Fruit fly (Drosophila melanogaster) whole organism, embryonic: ENCODE data around the gene dysc.

Experiments
- CG10543 ChIP-seq: fragments of 200-800 bp; sonication (Bioruptor generic); optimal IDR thresholded peaks from 3 replicates; lab custom pipeline; 2017; ENCODE audit warnings: missing biosample characterization, mild to moderate bottlenecking, missing genetic modification characterization, moderate library complexity
- CG14441 ChIP-seq: fragments of 200-800 bp; sonication (Bioruptor generic); IDR thresholded peaks from 2 replicates; pipeline ENCODE4 v1.3.6; 2022; ENCODE audit warnings: missing biosample characterization, missing genetic modification characterization
- CG14710 ChIP-seq: fragments of 200-800 bp; sonication (Bioruptor generic); optimal IDR thresholded peaks from 3 replicates; lab custom pipeline; 2019; ENCODE audit warnings: missing biosample characterization, mild to moderate bottlenecking, missing genetic modification characterization, moderate library complexity
- CG17802 ChIP-seq: fragments of 200-800 bp; sonication (Bioruptor generic); optimal IDR thresholded peaks from 2 replicates; lab custom pipeline; 2018; ENCODE audit warnings: missing biosample characterization, mild to moderate bottlenecking, missing genetic modification characterization, moderate library complexity
- CG3065 ChIP-seq: fragments of 200-800 bp; sonication (Bioruptor generic); optimal IDR thresholded peaks from 2 replicates; lab custom pipeline; 2016; ENCODE audit warnings: missing biosample characterization, missing genetic modification characterization
- CG33213 ChIP-seq: fragments of 200-800 bp; sonication (Bioruptor generic); optimal IDR thresholded peaks from 3 replicates; lab custom pipeline; 2016; ENCODE audit warnings: missing biosample characterization, missing genetic modification characterization
- CG34422 ChIP-seq: fragments of 200-800 bp; sonication (Bioruptor generic); IDR thresholded peaks from 3 replicates; pipeline ENCODE4 v1.3.6; 2022; ENCODE audit warnings: missing biosample characterization, missing genetic modification characterization
- CG4424 ChIP-seq: fragments of 200-800 bp; sonication (Bioruptor generic); optimal IDR thresholded peaks from 3 replicates; lab custom pipeline; 2016; ENCODE audit warnings: missing biosample characterization, missing genetic modification characterization
- CG4707 ChIP-seq: fragments of 200-800 bp; sonication (Bioruptor generic); optimal IDR thresholded peaks from 2 replicates; lab custom pipeline; 2018; ENCODE audit warnings: missing biosample characterization, mild to moderate bottlenecking, missing genetic modification characterization, moderate library complexity
- CG5180 ChIP-seq: fragments of 200-800 bp; sonication (Bioruptor generic); optimal IDR thresholded peaks from 3 replicates; lab custom pipeline; 2017; ENCODE audit warnings: missing biosample characterization, missing genetic modification characterization, mild to moderate bottlenecking, moderate library complexity, missing genetic modification reagents
- CG7928 ChIP-seq: fragments of 200-800 bp; sonication (Bioruptor generic); optimal IDR thresholded peaks from 2 replicates; lab custom pipeline; 2017; ENCODE audit warnings: missing biosample characterization, mild to moderate bottlenecking, missing genetic modification characterization
- CG7963 ChIP-seq: fragments of 200-800 bp; sonication (Bioruptor generic); IDR thresholded peaks from 3 replicates; pipeline ENCODE4 v1.3.6; 2022; ENCODE audit warnings: missing biosample characterization, missing genetic modification characterization; ENCODE audit not compliant: partially characterized antibody
- CG9215 ChIP-seq: fragments of 200-800 bp; sonication (Bioruptor generic); IDR thresholded peaks from 2 replicates; pipeline ENCODE4 v1.3.6; 2022; ENCODE audit warnings: missing biosample characterization, missing genetic modification characterization
- CHES-1-like ChIP-seq: fragments of 200-800 bp; sonication (Bioruptor generic); optimal IDR thresholded peaks from 2 replicates; lab custom pipeline; 2016; ENCODE audit warnings: missing biosample characterization, missing genetic modification characterization
- CoRest ChIP-seq: fragments of 200-800 bp; sonication (Bioruptor generic); optimal IDR thresholded peaks from 3 replicates; lab custom pipeline; 2018; ENCODE audit warnings: missing biosample characterization, mild to moderate bottlenecking, missing genetic modification characterization, moderate library complexity
- D19A ChIP-seq: fragments of 200-800 bp; optimal IDR thresholded peaks from 3 replicates; lab custom pipeline; 2019; ENCODE audit warnings: missing biosample characterization, mild to moderate bottlenecking, missing genetic modification characterization, moderate library complexity
- Doc3 ChIP-seq: fragments of 200-800 bp; sonication (Bioruptor generic); IDR thresholded peaks from 3 replicates; pipeline ENCODE4 v1.3.6; 2022; ENCODE audit warnings: missing biosample characterization, missing genetic modification characterization; ENCODE audit not compliant: partially characterized antibody
- Fer1 ChIP-seq: fragments of 200-800 bp; sonication (Bioruptor generic); optimal IDR thresholded peaks from 2 replicates; lab custom pipeline; 2017; ENCODE audit warnings: missing biosample characterization, mild to moderate bottlenecking, missing genetic modification characterization
- HLH4C ChIP-seq: fragments of 200-800 bp; sonication (Bioruptor generic); IDR thresholded peaks from 3 replicates; pipeline ENCODE4 v1.3.6; 2022; ENCODE audit warnings: missing biosample characterization, missing genetic modification characterization; ENCODE audit not compliant: partially characterized antibody
- Neu2 ChIP-seq: fragments of 200-800 bp; sonication (Bioruptor generic); optimal IDR thresholded peaks from 3 replicates; lab custom pipeline; 2016; ENCODE audit warnings: missing biosample characterization, missing genetic modification characterization, borderline replicate concordance
- Tbp ChIP-seq: fragments of >200 bp; optimal IDR thresholded peaks from 2 replicates; lab custom pipeline; 2018; ENCODE audit warnings: missing biosample characterization, missing genetic modification characterization
- Trl ChIP-seq, 3 experiments: fragments of >200 bp in 2 of 3; fragments of 200-800 bp in 1 of 3; sonication (Bioruptor generic) in 1 of 3; optimal IDR thresholded peaks; 2 replicates in 1 of 3; 3 replicates in 2 of 3; lab custom pipeline; 2016 to 2017; ENCODE audit warnings: missing biosample characterization in 1 of 3, missing genetic modification characterization in 1 of 3
- Vsx1 ChIP-seq: fragments of 200-800 bp; sonication (Bioruptor generic); optimal IDR thresholded peaks from 2 replicates; lab custom pipeline; 2017; ENCODE audit warnings: missing biosample characterization, mild to moderate bottlenecking, missing genetic modification characterization, missing genetic modification reagents
- da ChIP-seq: fragments of 200-800 bp; sonication (Bioruptor generic); optimal IDR thresholded peaks from 2 replicates; lab custom pipeline; 2016; ENCODE audit warnings: missing biosample characterization, missing genetic modification characterization
- disco-r ChIP-seq: fragments of 200-800 bp; sonication (Bioruptor generic); optimal IDR thresholded peaks from 2 replicates; lab custom pipeline; 2016; ENCODE audit warnings: missing biosample characterization, missing genetic modification characterization
- dmrt11E ChIP-seq: fragments of 200-800 bp; sonication (Bioruptor generic); optimal IDR thresholded peaks from 3 replicates; lab custom pipeline; 2018; ENCODE audit warnings: missing biosample characterization, mild to moderate bottlenecking, missing genetic modification characterization, moderate library complexity
- fd96Cb ChIP-seq: fragments of 200-800 bp; sonication (Bioruptor generic); optimal IDR thresholded peaks from 2 replicates; lab custom pipeline; 2018; ENCODE audit warnings: missing biosample characterization, mild to moderate bottlenecking, missing genetic modification characterization, moderate library complexity
- jumu ChIP-seq: fragments of 200-800 bp; sonication (Bioruptor generic); optimal IDR thresholded peaks from 3 replicates; lab custom pipeline; 2016; ENCODE audit warnings: missing biosample characterization, missing genetic modification characterization
- lbe ChIP-seq: fragments of 200-800 bp; sonication (Bioruptor generic); optimal IDR thresholded peaks from 2 replicates; lab custom pipeline; 2016; ENCODE audit warnings: missing biosample characterization, mild to moderate bottlenecking, missing genetic modification characterization
- lilli ChIP-seq: fragments of 200-800 bp; sonication (Bioruptor generic); optimal IDR thresholded peaks from 3 replicates; lab custom pipeline; 2016; ENCODE audit warnings: missing biosample characterization, missing genetic modification characterization
- onecut ChIP-seq: fragments of 200-800 bp; sonication (Bioruptor generic); IDR thresholded peaks from 2 replicates; pipeline ENCODE4 v1.3.6; 2022; ENCODE audit warnings: missing biosample characterization, missing genetic modification characterization
- otp ChIP-seq: fragments of 200-800 bp; sonication (Bioruptor generic); IDR thresholded peaks from 3 replicates; pipeline ENCODE4, ENCODE4 v1.3.6; 2022; ENCODE audit warnings: missing biosample characterization, missing genetic modification characterization
- pb ChIP-seq: fragments of 200-800 bp; sonication (Bioruptor generic); optimal IDR thresholded peaks from 3 replicates; lab custom pipeline; 2016; ENCODE audit warnings: missing biosample characterization, missing genetic modification characterization
- pzg ChIP-seq: fragments of 200-800 bp; sonication (Bioruptor generic); optimal IDR thresholded peaks from 3 replicates; lab custom pipeline; 2018; ENCODE audit warnings: missing biosample characterization, mild to moderate bottlenecking, missing genetic modification characterization, moderate library complexity
- salm ChIP-seq: fragments of 200-800 bp; sonication (Bioruptor generic); optimal IDR thresholded peaks from 2 replicates; lab custom pipeline; 2018; ENCODE audit warnings: missing biosample characterization, mild to moderate bottlenecking, missing genetic modification characterization
- sob ChIP-seq: fragments of 200-800 bp; sonication (Bioruptor generic); IDR thresholded peaks from 2 replicates; pipeline ENCODE4 v1.3.6; 2022; ENCODE audit warnings: missing biosample characterization, missing genetic modification characterization
- tup ChIP-seq: fragments of 200-800 bp; sonication (Bioruptor generic); optimal IDR thresholded peaks from 2 replicates; lab custom pipeline; 2016; ENCODE audit warnings: missing biosample characterization, mild to moderate bottlenecking, missing genetic modification characterization, moderate library complexity
- usp ChIP-seq: fragments of >200 bp; optimal IDR thresholded peaks from 2 replicates; lab custom pipeline; 2017; ENCODE audit warnings: missing biosample characterization, missing genetic modification characterization

dysc gene

DNA sequence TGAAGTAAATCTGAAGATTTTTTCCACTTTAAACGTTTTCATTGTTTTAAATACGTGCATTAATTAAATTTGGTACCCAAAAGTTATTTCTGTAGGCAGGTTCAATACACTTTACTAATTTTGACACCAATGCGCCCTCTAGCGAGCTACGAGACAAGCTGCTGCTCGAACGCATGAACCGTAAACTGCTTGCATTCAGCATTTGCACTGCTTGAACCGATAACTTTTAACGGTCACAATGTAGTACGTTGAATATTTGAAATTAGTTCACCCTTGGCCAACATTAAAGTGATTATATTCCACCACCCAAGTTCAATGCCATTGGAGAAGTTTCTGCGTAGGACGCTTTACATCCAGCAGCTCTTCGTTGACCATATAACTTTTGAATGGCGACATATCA, 57.7 kb downstream of the dysc start (continued):
- 0 out of 3 replicates have a peak, but pooled peaks have one; percentile 8 for TF ChIP-seq Doc3 (GFP tag; lab: Robert Waterston, UW)
- TF ChIP-seq CG33213 = peak; percentile 22
- TF ChIP-seq CG9215 (GFP tag; lab: Robert Waterston, UW) = peak; percentile 6; the same call in 1 of the 2 replicates
- TF ChIP-seq CG4424 (GFP tag; lab: Kevin White, UChicago) = peak; percentile 43
- TF ChIP-seq tup (GFP tag; lab: Kevin White, UChicago) = no peak
- TF ChIP-seq CG10543 = no peak
- 0 out of 3 replicates have a peak, but pooled peaks have one; percentile 30 for TF ChIP-seq otp (GFP tag; lab: Robert Waterston, UW)
- peak; percentile 27 for TF ChIP-seq dmrt11E (tag; lab: Kevin White, UChicago)
- no peak; the same call in 1 of the 2 replicates for TF ChIP-seq sob
- peak; percentile 22 for TF ChIP-seq pb
- no peak for TF ChIP-seq Fer1
- no peak for TF ChIP-seq fd96Cb
- no peak for TF ChIP-seq lbe (GFP tag; lab: Kevin White, UChicago)

DNA sequence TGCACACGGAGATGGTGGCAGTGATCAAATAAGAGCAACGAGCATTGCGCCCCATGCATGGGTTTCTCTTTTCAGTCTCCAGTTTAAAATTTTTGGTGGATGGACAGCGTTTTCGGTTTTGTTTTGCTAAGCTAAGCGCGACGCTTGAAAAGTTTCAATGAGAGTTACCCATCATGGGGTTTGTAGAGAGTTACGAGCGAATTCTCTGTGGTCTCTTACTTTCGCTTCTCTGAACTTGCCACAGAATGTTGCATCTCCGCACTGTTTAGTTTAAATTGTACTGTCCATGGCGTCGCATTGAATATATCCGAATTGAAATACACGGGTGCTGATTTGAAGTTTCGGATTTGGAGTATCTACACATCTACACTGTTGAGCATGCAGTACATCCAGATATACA, 59.7 kb downstream of the dysc start, which contains the start of gene Tsp68C:
Gene Tsp68C, plus strand, starts transcription at position 301 of the 400 bp plus-strand sequence.
- TF ChIP-seq Neu2 (GFP tag; lab: Kevin White, UChicago) = no peak
- TF ChIP-seq CG7928 (GFP tag; lab: Kevin White, UChicago) = no peak
- peak in 1 of 2 experiments; percentile 0 for TF ChIP-seq Trl (optimal IDR thresholded peaks at IDR 0.05; lab: Kevin White, UChicago)
- no peak for TF ChIP-seq Trl (GFP tag; optimal IDR thresholded peaks at IDR 0.05; lab: Kevin White, UChicago)
- TF ChIP-seq CG34422 = no peak

DNA sequence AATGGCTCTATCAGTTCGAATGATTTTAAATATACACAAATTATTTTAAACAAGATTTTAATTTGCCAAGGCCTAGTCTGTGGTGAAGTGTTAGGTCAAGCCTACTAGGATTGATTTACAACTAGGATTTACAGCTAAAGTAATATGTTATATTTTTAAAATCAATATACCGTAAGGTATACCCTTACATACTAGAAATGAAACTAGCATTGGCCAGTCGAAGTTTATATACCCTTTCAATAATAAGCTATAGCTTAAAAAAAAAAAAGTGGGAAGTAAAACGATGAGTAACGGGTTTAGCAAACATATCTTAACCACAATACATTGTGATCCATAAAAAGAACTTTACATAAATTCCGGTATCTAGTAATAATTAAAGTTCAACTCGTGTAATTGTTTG, 60.1 kb downstream of the dysc start, which contains the start of gene CG8750:
Gene CG8750, minus strand, starts transcription at position 101 of the 400 bp plus-strand sequence.
- TF ChIP-seq lilli (GFP tag; lab: Kevin White, UChicago) (no peak), CG14710 (tag; lab: Kevin White, UChicago) (no peak), D19A (tag; lab: Kevin White, UChicago) (peak; percentile 48)

DNA sequence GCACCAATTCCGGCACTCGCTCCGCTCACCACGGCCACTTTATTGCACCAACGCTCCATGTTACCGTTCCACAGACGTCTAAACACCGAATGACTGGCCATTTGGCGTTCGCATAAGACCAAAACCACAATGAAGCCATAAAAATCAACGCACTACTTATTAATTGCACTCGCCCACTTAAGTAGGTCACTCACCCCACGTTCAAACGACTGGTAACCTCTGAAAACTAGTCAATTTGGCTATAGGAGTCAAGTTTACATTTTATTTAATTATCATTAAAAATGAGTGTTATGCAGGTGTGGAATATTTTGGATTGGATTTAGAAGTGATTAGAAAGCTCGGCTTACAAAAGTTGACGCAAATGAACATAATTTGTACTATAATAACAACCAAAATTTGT, 60.9 kb downstream of the dysc start, which contains the start of gene CG8757:
Gene CG8757, minus strand, starts transcription at position 101 of the 400 bp plus-strand sequence.
- TF ChIP-seq HLH4C (GFP tag; lab: Robert Waterston, UW) (no peak), CG14441 (GFP tag; lab: Robert Waterston, UW) (no peak), Tbp (GFP tag; lab: Kevin White, UChicago) (no peak), Vsx1 (GFP tag; lab: Kevin White, UChicago) (no peak), CG5180 (GFP tag; lab: Kevin White, UChicago) (no peak), onecut (GFP tag; lab: Robert Waterston, UW) (no peak), CG3065 (GFP tag; lab: Kevin White, UChicago) (no peak), CG7963 (no peak), CoRest (tag; lab: Kevin White, UChicago) (no peak), pzg (GFP tag; lab: Kevin White, UChicago) (no peak), CHES-1-like (GFP tag; lab: Kevin White, UChicago) (no peak), CG17802 (tag; lab: Kevin White, UChicago) (no peak), disco-r (GFP tag; lab: Kevin White, UChicago) (no peak), salm (no peak), jumu (GFP tag; lab: Kevin White, UChicago) (no peak), usp (GFP tag; lab: Kevin White, UChicago) (no peak), CG4707 (GFP tag; lab: Kevin White, UChicago) (no peak), da (GFP tag; lab: Kevin White, UChicago) (no peak), D19A (tag; lab: Kevin White, UChicago) (no peak)
